Fruit fly (Drosophila melanogaster) whole organism, adult: ENCODE results near the gene Hpd.

Experiments used
- CG11617 ChIP-seq: fragments of 200-800 bp; sonication (Bioruptor generic); optimal IDR thresholded peaks from 2 replicates; lab custom pipeline; 2017; ENCODE audit warnings: mild to moderate bottlenecking, missing biosample characterization, missing genetic modification reagents, missing genetic modification characterization
- CG12768 ChIP-seq: fragments of 200-800 bp; sonication (Bioruptor generic); optimal IDR thresholded peaks from 2 replicates; lab custom pipeline; 2017; ENCODE audit warnings: missing biosample characterization, missing genetic modification characterization, mild to moderate bottlenecking, moderate library complexity, missing genetic modification reagents
- CG14711 ChIP-seq: fragments of 200-800 bp; sonication (Bioruptor generic); optimal IDR thresholded peaks from 2 replicates; lab custom pipeline; 2018; ENCODE audit warnings: missing biosample characterization, mild to moderate bottlenecking, missing genetic modification characterization, moderate library complexity
- CG1620 ChIP-seq: fragments of 200-800 bp; sonication (Bioruptor generic); optimal IDR thresholded peaks from 2 replicates; lab custom pipeline; 2016; ENCODE audit warnings: missing biosample characterization, missing genetic modification characterization
- CG7101 ChIP-seq: fragments of 200-800 bp; sonication (Bioruptor generic); optimal IDR thresholded peaks from 2 replicates; lab custom pipeline; 2018; ENCODE audit warnings: missing biosample characterization, mild to moderate bottlenecking, missing genetic modification characterization, moderate library complexity
- bab1 ChIP-seq: fragments of 200-800 bp; sonication (Bioruptor generic); optimal IDR thresholded peaks from 3 replicates; lab custom pipeline; 2019; ENCODE audit warnings: missing biosample characterization, mild to moderate bottlenecking, missing genetic modification characterization, moderate library complexity
- tj ChIP-seq: fragments of 200-800 bp; sonication (Bioruptor generic); optimal IDR thresholded peaks from 3 replicates; lab custom pipeline; 2017; ENCODE audit warnings: missing biosample characterization, mild to moderate bottlenecking, missing genetic modification characterization, moderate library complexity
- toe ChIP-seq: fragments of 200-800 bp; sonication (Bioruptor generic); optimal IDR thresholded peaks from 2 replicates; lab custom pipeline; 2016; ENCODE audit warnings: missing biosample characterization, missing genetic modification characterization

DNA sequence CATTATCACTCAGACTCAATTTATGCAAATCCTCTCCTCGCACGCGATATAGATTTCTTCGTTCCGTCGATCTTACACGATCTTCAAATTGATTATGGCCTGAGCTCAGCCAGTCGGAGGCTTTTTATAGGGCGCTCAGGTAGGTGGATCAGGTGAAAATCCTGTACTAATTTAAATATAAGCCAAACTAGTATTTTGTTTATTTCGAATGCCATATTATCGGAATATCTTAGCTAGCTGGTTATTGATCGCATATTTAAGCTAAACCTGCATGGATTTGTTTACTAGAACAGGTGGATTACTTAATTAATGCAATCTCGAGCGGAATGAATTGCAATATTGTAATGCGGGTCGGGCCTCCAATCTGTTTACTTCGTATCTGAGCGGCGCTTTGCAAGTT lies at the start of gene Hpd:
- no peak for TF ChIP-seq CG7101 (tag; lab: Kevin White, UChicago)
- no peak for TF ChIP-seq CG11617
- TF ChIP-seq CG1620 (GFP tag; lab: Kevin White, UChicago): no peak
- TF ChIP-seq toe (GFP tag; lab: Kevin White, UChicago): no peak
- no peak for TF ChIP-seq CG14711
- TF ChIP-seq tj (GFP tag; lab: Kevin White, UChicago): no peak
- TF ChIP-seq bab1 (GFP tag; lab: Kevin White, UChicago): no peak
- no peak for TF ChIP-seq CG12768 (GFP tag; lab: Kevin White, UChicago)
